Worm (Caenorhabditis elegans) whole organism, midembryonic: ENCODE measurements around the gene scvp-1.

Experiments
- T22C8.4 ChIP-seq: fragments of 200-800 bp; sonication (Bioruptor generic); IDR thresholded peaks from 2 replicates; pipeline ENCODE4 v1.3.6; 2022; ENCODE audit warnings: missing genetic modification characterization, missing compliant biosample characterization
- cog-1 ChIP-seq: sonication (generic microtip); optimal IDR thresholded peaks from 2 replicates; lab custom pipeline; 2016; ENCODE audit warnings: missing genetic modification characterization, missing compliant biosample characterization
- flt-1 ChIP-seq: fragments of 200-800 bp; sonication (Bioruptor generic); IDR thresholded peaks from 2 replicates; pipeline ENCODE4 v1.3.6; 2022; ENCODE audit warnings: missing genetic modification characterization, missing compliant biosample characterization
- klf-2 ChIP-seq: fragments of 200-800 bp; sonication (Bioruptor generic); conservative IDR thresholded peaks from 2 replicates; pipeline ENCODE4 v1.3.6; 2022; ENCODE audit warnings: missing genetic modification reagents, missing genetic modification characterization, missing compliant biosample characterization
- med-1 ChIP-seq: sonication (generic microtip); optimal IDR thresholded peaks from 2 replicates; lab custom pipeline; 2017; ENCODE audit warnings: missing genetic modification characterization, mild to moderate bottlenecking, missing compliant biosample characterization, antibody characterized with exemption, missing genetic modification reagents; ENCODE audit not compliant: insufficient read depth
- ref-1 ChIP-seq: fragments of 200-800 bp; sonication (Bioruptor generic); conservative IDR thresholded peaks from 2 replicates; pipeline ENCODE4 v1.3.6; 2022; ENCODE audit warnings: missing genetic modification reagents, missing genetic modification characterization, missing compliant biosample characterization
- tab-1 ChIP-seq: fragments of 200-800 bp; sonication (Bioruptor generic); IDR thresholded peaks from 2 replicates; pipeline ENCODE4 v1.3.6; 2022; ENCODE audit warnings: missing genetic modification characterization, missing compliant biosample characterization
- ztf-23 ChIP-seq: fragments of 200-800 bp; sonication (Bioruptor generic); IDR thresholded peaks from 2 replicates; pipeline ENCODE4 v1.3.6; 2022; ENCODE audit warnings: missing genetic modification reagents, missing genetic modification characterization, missing compliant biosample characterization
- ztf-29 ChIP-seq: fragments of 200-800 bp; sonication (Bioruptor generic); IDR thresholded peaks from 2 replicates; pipeline ENCODE4 v1.3.6; 2022; ENCODE audit warnings: missing genetic modification reagents, missing genetic modification characterization, missing compliant biosample characterization

The scvp-1 gene

DNA sequence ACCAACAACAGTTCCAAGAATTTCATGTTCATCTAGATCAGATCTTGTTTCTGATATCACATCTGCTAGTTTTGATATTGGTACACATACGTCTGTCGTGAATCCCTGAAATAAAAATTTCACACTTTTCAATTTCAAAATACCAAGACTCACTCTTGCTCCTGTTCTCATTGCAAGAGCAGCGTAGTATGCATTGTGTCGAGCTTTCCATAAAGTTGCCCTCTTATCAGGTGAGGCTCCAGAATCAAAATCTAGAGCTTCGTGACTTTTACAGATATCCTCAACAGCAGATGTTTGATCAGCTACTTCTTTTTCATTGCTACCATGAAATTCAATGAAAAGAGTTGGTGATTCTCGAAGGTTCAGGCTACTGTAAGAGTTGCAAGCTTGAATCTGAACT is 42.1 kb downstream of the scvp-1 start, which contains the start of gene F32D8.11:
TSS of gene F32D8.11 (minus strand) at position 101 of the 400 bp plus-strand sequence.
- no peak for TF ChIP-seq med-1 (GFP tag; lab: Kevin White, UChicago)
- no peak for TF ChIP-seq cog-1 (tag; lab: Kevin White, UChicago)
- no peak for TF ChIP-seq T22C8.4 (GFP tag; lab: Robert Waterston, UW)
- no peak for TF ChIP-seq ztf-29 (GFP tag; lab: Robert Waterston, UW)
- no peak for TF ChIP-seq ztf-23 (GFP tag; lab: Robert Waterston, UW)
- no peak for TF ChIP-seq klf-2
- TF ChIP-seq tab-1 (GFP tag; lab: Robert Waterston, UW), result no peak
- no peak for TF ChIP-seq ref-1 (GFP tag; lab: Robert Waterston, UW)
- no peak for TF ChIP-seq flt-1 (GFP tag; lab: Robert Waterston, UW)

- TF ChIP-seq med-1 (GFP tag; lab: Kevin White, UChicago) (no peak), flt-1 (GFP tag; lab: Robert Waterston, UW) (no peak), T22C8.4 (GFP tag; lab: Robert Waterston, UW) (no peak), klf-2 (no peak), ztf-29 (GFP tag; lab: Robert Waterston, UW) (no peak), tab-1 (GFP tag; lab: Robert Waterston, UW) (no peak), ref-1 (GFP tag; lab: Robert Waterston, UW) (no peak), ztf-23 (GFP tag; lab: Robert Waterston, UW) (no peak), cog-1 (tag; lab: Kevin White, UChicago) (no peak)
These were observed 42.9 kb downstream of the scvp-1 start for ce11 chrV:10888153-10888552.

DNA sequence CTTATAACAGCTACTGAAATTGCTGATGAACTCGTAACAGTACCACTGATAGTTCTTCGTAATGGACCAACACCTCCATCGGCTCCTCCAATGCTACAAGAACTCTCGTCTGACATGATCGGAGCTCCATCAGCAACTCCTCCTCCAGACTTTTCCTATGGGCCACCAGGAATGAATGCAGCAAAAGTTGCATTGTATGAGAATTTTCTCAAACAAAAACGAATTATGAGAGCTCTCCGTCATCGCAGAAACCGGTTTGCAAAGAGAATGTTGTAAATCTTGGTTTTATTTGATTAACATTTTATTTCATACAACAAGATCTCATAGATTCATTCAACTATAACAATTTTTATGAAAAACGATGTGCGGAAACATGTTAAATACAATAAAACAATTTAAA is 43.5 kb downstream of the scvp-1 start:
- TF ChIP-seq flt-1 (GFP tag; lab: Robert Waterston, UW) (no peak), ztf-23 (GFP tag; lab: Robert Waterston, UW) (no peak), cog-1 (tag; lab: Kevin White, UChicago) (no peak), T22C8.4 (GFP tag; lab: Robert Waterston, UW) (no peak), med-1 (GFP tag; lab: Kevin White, UChicago) (no peak), tab-1 (GFP tag; lab: Robert Waterston, UW) (no peak), ref-1 (GFP tag; lab: Robert Waterston, UW) (no peak), klf-2 (no peak), ztf-29 (GFP tag; lab: Robert Waterston, UW) (no peak)

ce11 chrV:10886405-10886887 is 44.6 kb downstream of the scvp-1 start, which contains the start of gene F32D8.3:
F32D8.3 (plus strand) TSS chrV:10886837.
- TF ChIP-seq flt-1 (GFP tag; lab: Robert Waterston, UW), result no peak
- no peak for TF ChIP-seq klf-2
- TF ChIP-seq T22C8.4 (GFP tag; lab: Robert Waterston, UW), result no peak
- TF ChIP-seq ref-1 (GFP tag; lab: Robert Waterston, UW), result no peak
- no peak for TF ChIP-seq tab-1 (GFP tag; lab: Robert Waterston, UW)
- TF ChIP-seq ztf-29 (GFP tag; lab: Robert Waterston, UW), result no peak
- no peak for TF ChIP-seq ztf-23 (GFP tag; lab: Robert Waterston, UW)
- TF ChIP-seq med-1 (GFP tag; lab: Kevin White, UChicago), result no peak
- TF ChIP-seq cog-1 (tag; lab: Kevin White, UChicago), result no peak

ce11 chrV:10883478-10883877 is 47.6 kb downstream of the scvp-1 start, which contains the start of gene F32D8.2:
F32D8.2 (plus strand) TSS chrV:10883778.
- TF ChIP-seq ref-1 (GFP tag; lab: Robert Waterston, UW) (no peak), ztf-23 (GFP tag; lab: Robert Waterston, UW) (no peak), flt-1 (GFP tag; lab: Robert Waterston, UW) (no peak), ztf-29 (GFP tag; lab: Robert Waterston, UW) (no peak), T22C8.4 (GFP tag; lab: Robert Waterston, UW) (no peak), klf-2 (no peak), med-1 (GFP tag; lab: Kevin White, UChicago) (no peak)
